Worm (Caenorhabditis elegans): ENCODE results near the gene E02H9.13.
"Not testable (repeated sequence)": the region's sequence is repeated elsewhere in the genome, so short reads cannot be mapped to it uniquely, and the experiment has no call there.

DNA sequence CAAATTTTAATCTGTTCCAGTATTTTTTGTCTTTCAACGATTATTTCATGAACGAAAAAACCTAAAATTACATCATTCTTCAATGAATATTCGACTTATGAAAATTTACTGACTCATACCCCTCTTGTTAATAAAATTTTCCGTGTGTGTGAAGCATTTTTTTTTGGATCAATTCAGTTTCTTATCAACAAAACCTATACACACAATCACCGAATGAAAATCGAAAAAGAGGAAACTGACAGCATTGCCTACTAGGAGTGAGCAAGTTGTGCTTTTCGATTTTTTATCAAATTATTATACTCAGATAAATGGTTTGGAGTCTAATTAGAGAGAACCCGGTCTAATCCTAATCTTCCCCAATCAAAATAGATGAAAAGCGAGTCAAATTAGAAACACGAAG is 20.2 kb upstream of the E02H9.13 start, which contains the start of gene E02H9.3:
- not testable (repeated sequence) for TF ChIP-seq Y5F2A.4 (GFP tag; optimal IDR thresholded peaks at IDR 0.05); sdz-12 (GFP tag; optimal IDR thresholded peaks at IDR 0.05); nhr-11 (tag; optimal IDR thresholded peaks at IDR 0.05); php-3 (GFP tag; IDR thresholded peaks at IDR 0.05)
